Worm (Caenorhabditis elegans) whole organism, L2 larva: Measurements from ENCODE around the gene ZK1307.4.

Source experiments
- ama-1 ChIP-seq: fragments of 150-350 bp; optimal IDR thresholded peaks from 2 replicates; lab custom pipeline; 2018; ENCODE audit warnings: inconsistent platforms
- lin-39 ChIP-seq: fragments of 150-350 bp; optimal IDR thresholded peaks from 2 replicates; lab custom pipeline; 2014; ENCODE audit warnings: missing biosample characterization, missing genetic modification reagents, missing genetic modification characterization
- lsy-2 ChIP-seq, 2 experiments: fragments of 150-350 bp in 1 of 2; sonication (generic microtip) in 1 of 2; optimal IDR thresholded peaks; 2 replicates each; lab custom pipeline; 2014 to 2017; ENCODE audit warnings: missing biosample characterization in 2 of 2, missing genetic modification characterization in 2 of 2
- mab-5 ChIP-seq: fragments of 150-350 bp; optimal IDR thresholded peaks from 2 replicates; lab custom pipeline; 2014; ENCODE audit warnings: missing biosample characterization, missing genetic modification characterization
- nhr-12 ChIP-seq: fragments of 150-350 bp; optimal IDR thresholded peaks from 2 replicates; lab custom pipeline; 2014; ENCODE audit warnings: missing biosample characterization, missing genetic modification characterization
- nhr-237 ChIP-seq: fragments of 150-350 bp; optimal IDR thresholded peaks from 2 replicates; lab custom pipeline; 2014; ENCODE audit warnings: missing biosample characterization, missing genetic modification characterization
- nhr-25 ChIP-seq: fragments of 150-350 bp; sonication (generic microtip); optimal IDR thresholded peaks from 3 replicates; lab custom pipeline; 2014; ENCODE audit warnings: missing biosample characterization, missing genetic modification characterization

ce11 chrII:9658915-9659314 lies 7.3 kb upstream of the ZK1307.4 start, which contains the start of gene ZK1320.2:
- TF ChIP-seq lin-39 (no peak), mab-5 (tag; lab: Kevin White, UChicago) (no peak), nhr-237 (tag; lab: Kevin White, UChicago) (no peak), ama-1 (no peak), lsy-2 (tag; optimal IDR thresholded peaks at IDR 0.05; lab: Kevin White, UChicago) (no peak), nhr-25 (no peak), nhr-12 (no peak)
